In the genomic region with DNA sequence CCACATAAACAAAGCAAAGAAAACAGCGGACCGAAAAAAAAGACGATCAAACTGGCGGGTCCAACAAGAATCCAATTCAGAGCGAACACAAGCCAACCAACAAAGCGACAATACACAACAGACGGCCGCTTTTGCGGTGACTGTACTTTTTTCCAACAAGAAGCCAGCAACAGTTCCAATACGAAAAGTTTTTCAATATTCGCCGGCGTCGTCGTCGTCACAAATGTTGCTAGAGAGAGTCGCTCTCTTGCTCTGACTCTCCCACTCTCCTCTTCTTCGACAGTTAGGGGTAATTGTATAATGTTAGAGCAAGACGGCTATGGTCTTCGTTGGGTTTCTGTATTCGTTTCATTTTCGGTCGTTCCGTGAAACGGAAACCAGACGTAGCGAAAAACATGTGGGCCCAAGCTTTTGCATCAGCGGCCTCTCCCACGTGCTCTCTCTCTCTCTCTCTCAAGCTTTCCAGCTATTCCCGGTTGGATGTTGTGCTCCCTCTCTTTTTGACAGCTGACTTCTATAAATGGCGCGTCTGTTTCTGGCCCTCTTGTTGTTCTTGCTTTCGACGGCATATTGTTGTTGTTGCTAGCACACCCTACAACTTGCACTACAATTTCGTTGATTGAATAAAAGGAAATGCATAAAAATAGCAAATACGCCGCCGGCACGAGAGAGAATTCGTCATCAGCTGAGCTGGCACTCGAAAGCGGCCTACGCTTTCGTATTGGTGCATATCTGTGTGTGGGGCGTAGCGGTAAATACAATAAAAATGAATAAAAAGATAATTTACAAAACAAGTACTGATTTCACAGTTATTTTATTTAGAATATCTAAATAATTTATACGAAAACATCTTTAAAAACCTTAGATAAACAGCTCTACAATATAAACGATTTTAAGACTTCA, we compare ENCODE assay signal across 2 fruit fly cellular contexts.
TF ChIP-seq lines count a peak whose summit lies in the region.

No protein-coding gene starts in this region.

TF ChIP-seq in whole organism, embryonic, 481 proteins besides CTCF, POLR2A, EP300 and RAD21 (continued from another document and continues in another):
- peak in 1 of 2 experiments; percentile 79 for TF ChIP-seq Eip74EF (GFP tag; optimal IDR thresholded peaks at IDR 0.05; lab: Kevin White, UChicago)
- TF ChIP-seq CG42726 (GFP tag; IDR thresholded peaks at IDR 0.05; lab: Robert Waterston, UW; ENCODE audit: partially characterized antibody), result no peak
- peak; percentile 85 for TF ChIP-seq CG1233 (GFP tag; optimal IDR thresholded peaks at IDR 0.05; lab: Kevin White, UChicago)
- TF ChIP-seq B-H2 (GFP tag; optimal IDR thresholded peaks at IDR 0.05; lab: Kevin White, UChicago), result peak; percentile 91
- no peak for TF ChIP-seq sisA (GFP tag; IDR thresholded peaks at IDR 0.05; lab: Robert Waterston, UW)
- no peak for TF ChIP-seq CG14014 (GFP tag; IDR thresholded peaks at IDR 0.05; lab: Robert Waterston, UW)
- TF ChIP-seq Fer2 (tag; optimal IDR thresholded peaks at IDR 0.05; lab: Kevin White, UChicago), result peak; percentile 72
- no peak for TF ChIP-seq pnt (GFP tag; optimal IDR thresholded peaks at IDR 0.05; lab: Kevin White, UChicago)
- peak; percentile 87 for TF ChIP-seq CG6683 (GFP tag; optimal IDR thresholded peaks at IDR 0.05; lab: Kevin White, UChicago)
- peak; percentile 98 for TF ChIP-seq Ets97D (GFP tag; optimal IDR thresholded peaks at IDR 0.05; lab: Kevin White, UChicago)
- TF ChIP-seq wor (GFP tag; IDR thresholded peaks at IDR 0.05; lab: Robert Waterston, UW), result no peak
- peak; percentile 94 for TF ChIP-seq scrt (GFP tag; optimal IDR thresholded peaks at IDR 0.05; lab: Kevin White, UChicago)
- TF ChIP-seq Rfx (GFP tag; IDR thresholded peaks at IDR 0.05; lab: Robert Waterston, UW), result no peak
- peak; percentile 93 for TF ChIP-seq CG3281 (GFP tag; optimal IDR thresholded peaks at IDR 0.05; lab: Kevin White, UChicago)
- TF ChIP-seq ken (GFP tag; IDR thresholded peaks at IDR 0.05; lab: Robert Waterston, UW), result no peak
- TF ChIP-seq nerfin-1 (tag; optimal IDR thresholded peaks at IDR 0.05; lab: Kevin White, UChicago), result peak; percentile 67
- TF ChIP-seq gsb (GFP tag; IDR thresholded peaks at IDR 0.05; lab: Robert Waterston, UW), result no peak
- TF ChIP-seq CG18476 (GFP tag; optimal IDR thresholded peaks at IDR 0.05; lab: Kevin White, UChicago), result no peak
- no peak for TF ChIP-seq Oaz (GFP tag; IDR thresholded peaks at IDR 0.05; lab: Robert Waterston, UW)
- TF ChIP-seq CG17385 (GFP tag; optimal IDR thresholded peaks at IDR 0.05; lab: Kevin White, UChicago), result peak; percentile 87
- TF ChIP-seq hkb (optimal IDR thresholded peaks at IDR 0.05; lab: Kevin White, UChicago), result no peak
- no peak for TF ChIP-seq hkb (GFP tag; IDR thresholded peaks at IDR 0.05; lab: Robert Waterston, UW)
- no peak for TF ChIP-seq Optix (GFP tag; IDR thresholded peaks at IDR 0.05; lab: Robert Waterston, UW)
- peak; percentile 29 for TF ChIP-seq pho (GFP tag; optimal IDR thresholded peaks at IDR 0.05; lab: Kevin White, UChicago)
- TF ChIP-seq dmrt99B (tag; optimal IDR thresholded peaks at IDR 0.05; lab: Kevin White, UChicago), result peak; percentile 60
- peak; percentile 86 for TF ChIP-seq NfI (GFP tag; optimal IDR thresholded peaks at IDR 0.05; lab: Kevin White, UChicago)
- no peak for TF ChIP-seq Camta (GFP tag; optimal IDR thresholded peaks at IDR 0.05; lab: Kevin White, UChicago)
- peak; percentile 72 for TF ChIP-seq gro (GFP tag; optimal IDR thresholded peaks at IDR 0.05; lab: Kevin White, UChicago)
- no peak for TF ChIP-seq gt (GFP tag; IDR thresholded peaks at IDR 0.05; lab: Robert Waterston, UW)
- TF ChIP-seq CG9727 (GFP tag; optimal IDR thresholded peaks at IDR 0.05; lab: Kevin White, UChicago), result peak; percentile 72
- no peak for TF ChIP-seq kay (GFP tag; optimal IDR thresholded peaks at IDR 0.05; lab: Kevin White, UChicago)
- peak; percentile 47 for TF ChIP-seq CG8359 (GFP tag; optimal IDR thresholded peaks at IDR 0.05; lab: Kevin White, UChicago; ENCODE audit: borderline replicate concordance)
- no peak for TF ChIP-seq phol (tag; optimal IDR thresholded peaks at IDR 0.05; lab: Kevin White, UChicago)
- peak; percentile 74 for TF ChIP-seq CG17359 (tag; optimal IDR thresholded peaks at IDR 0.05; lab: Kevin White, UChicago)
- no peak for TF ChIP-seq Bdp1 (GFP tag; optimal IDR thresholded peaks at IDR 0.05; lab: Kevin White, UChicago)
- TF ChIP-seq dm (GFP tag; optimal IDR thresholded peaks at IDR 0.05; lab: Kevin White, UChicago), result peak; percentile 99
- TF ChIP-seq CG8290 (GFP tag; optimal IDR thresholded peaks at IDR 0.05; lab: Kevin White, UChicago), result peak; percentile 42
- peak; percentile 71 to 78 for TF ChIP-seq CG8290 (tag; optimal IDR thresholded peaks at IDR 0.05; lab: Kevin White, UChicago)
- no peak for TF ChIP-seq CG32532 (GFP tag; IDR thresholded peaks at IDR 0.05; lab: Robert Waterston, UW)
- no peak for TF ChIP-seq Adf1 (GFP tag; IDR thresholded peaks at IDR 0.05; lab: Robert Waterston, UW)
- TF ChIP-seq CG6175 (GFP tag; IDR thresholded peaks at IDR 0.05; lab: Robert Waterston, UW), result no peak
- TF ChIP-seq tna (GFP tag; IDR thresholded peaks at IDR 0.05; lab: Robert Waterston, UW; ENCODE audit: partially characterized antibody), result no peak
- no peak for TF ChIP-seq CG17612 (GFP tag; IDR thresholded peaks at IDR 0.05; lab: Robert Waterston, UW)
- peak; percentile 46 for TF ChIP-seq yki (optimal IDR thresholded peaks at IDR 0.05; lab: Kevin White, UChicago)
- peak; percentile 11 to 89 for TF ChIP-seq crp (GFP tag; optimal IDR thresholded peaks at IDR 0.05; lab: Kevin White, UChicago)
- TF ChIP-seq Dip3 (GFP tag; optimal IDR thresholded peaks at IDR 0.05; lab: Kevin White, UChicago), result no peak
- no peak for TF ChIP-seq Tbp (GFP tag; optimal IDR thresholded peaks at IDR 0.05; lab: Kevin White, UChicago)
- TF ChIP-seq CG9932 (GFP tag; IDR thresholded peaks at IDR 0.05; lab: Robert Waterston, UW), result no peak
- TF ChIP-seq CG4820 (GFP tag; optimal IDR thresholded peaks at IDR 0.05; lab: Kevin White, UChicago), result no peak
- peak; percentile 36 for TF ChIP-seq Dad (GFP tag; optimal IDR thresholded peaks at IDR 0.05; lab: Kevin White, UChicago)
- no peak for TF ChIP-seq shn (GFP tag; optimal IDR thresholded peaks at IDR 0.05; lab: Kevin White, UChicago)
- TF ChIP-seq al (GFP tag; IDR thresholded peaks at IDR 0.05; lab: Robert Waterston, UW), result no peak
- no peak for TF ChIP-seq CG11093 (GFP tag; IDR thresholded peaks at IDR 0.05; lab: Robert Waterston, UW)
- no peak for TF ChIP-seq CG8765 (GFP tag; IDR thresholded peaks at IDR 0.05; lab: Robert Waterston, UW)
- TF ChIP-seq CG10979 (tag; optimal IDR thresholded peaks at IDR 0.05; lab: Kevin White, UChicago), result peak; percentile 36
- no peak for TF ChIP-seq tx (GFP tag; optimal IDR thresholded peaks at IDR 0.05; lab: Kevin White, UChicago)
- TF ChIP-seq CG17802 (tag; optimal IDR thresholded peaks at IDR 0.05; lab: Kevin White, UChicago), result no peak
- TF ChIP-seq disco-r (GFP tag; optimal IDR thresholded peaks at IDR 0.05; lab: Kevin White, UChicago), result no peak
- no peak for TF ChIP-seq CG7745 (tag; optimal IDR thresholded peaks at IDR 0.05; lab: Kevin White, UChicago)
- no peak for TF ChIP-seq fd3F (GFP tag; optimal IDR thresholded peaks at IDR 0.05; lab: Kevin White, UChicago)
- TF ChIP-seq CG9609 (GFP tag; optimal IDR thresholded peaks at IDR 0.05; lab: Kevin White, UChicago), result no peak
- peak; percentile 72 for TF ChIP-seq pb (GFP tag; optimal IDR thresholded peaks at IDR 0.05; lab: Kevin White, UChicago)
- no peak for TF ChIP-seq tio (GFP tag; optimal IDR thresholded peaks at IDR 0.05; lab: Kevin White, UChicago)

TF ChIP-seq in whole organism, prepupa, 60 proteins besides CTCF, POLR2A, EP300 and RAD21 (continued from another document):
- peak; percentile 84 for TF ChIP-seq CG7368 (GFP tag; optimal IDR thresholded peaks at IDR 0.05; lab: Kevin White, UChicago)
- no peak for TF ChIP-seq Hr39 (GFP tag; optimal IDR thresholded peaks at IDR 0.05; lab: Kevin White, UChicago)
